Fruit fly (Drosophila melanogaster) S2 (cell line): ENCODE results near the gene Zip102B.

ENCODE experiments used
- CG8478 ChIP-seq: fragments of >200 bp; optimal IDR thresholded peaks from 2 replicates; lab custom pipeline; 2018
- CTCF ChIP-seq, 2 experiments: fragments of >200 bp; optimal IDR thresholded peaks; 2 replicates each; lab custom pipeline; 2018

- TF ChIP-seq CG8478 (lab: Kevin White, UChicago), result no peak
- no peak for TF ChIP-seq CTCF (optimal IDR thresholded peaks at IDR 0.05; lab: Kevin White, UChicago)
Measured at dm6 chr4:315322-315721, 1.4 kb upstream of the Zip102B start.
